Fruit fly (Drosophila melanogaster): ENCODE results near the gene Fancl.
A peak's percentile ranks its signal among the peaks of the same experiment; 100 is the strongest.

- TF ChIP-seq kay (GFP tag; ENCODE audit: borderline replicate concordance) (no peak), cic (GFP tag; optimal IDR thresholded peaks at IDR 0.05) (peak; percentile 97), Mnt (GFP tag; optimal IDR thresholded peaks at IDR 0.05) (peak; percentile 78), CG7101 (tag; optimal IDR thresholded peaks at IDR 0.05) (peak; percentile 12), bab1 (GFP tag; optimal IDR thresholded peaks at IDR 0.05) (no peak), pad (GFP tag; optimal IDR thresholded peaks at IDR 0.05) (peak; percentile 67), CG33017 (tag; optimal IDR thresholded peaks at IDR 0.05) (peak; percentile 56), cnc (optimal IDR thresholded peaks at IDR 0.05) (peak; percentile 33 to 59), CG12768 (GFP tag; optimal IDR thresholded peaks at IDR 0.05) (peak; percentile 83), CG11617 (GFP tag; optimal IDR thresholded peaks at IDR 0.05) (no peak)
These were observed 36.5 kb upstream of the Fancl start for dm6 chr3R:10089171-10089664.

Data from whole organism, adult.